Worm (Caenorhabditis elegans) whole organism, mixed stage, embryonic: ENCODE results near the gene bus-19.

Experiments
- bed-3 ChIP-seq: fragments of 200-800 bp; sonication (Bioruptor generic); optimal IDR thresholded peaks from 3 replicates; lab custom pipeline; 2018; ENCODE audit warnings: mild to moderate bottlenecking, missing genetic modification characterization, moderate library complexity, missing compliant biosample characterization
- blmp-1 ChIP-seq: fragments of 150-350 bp; optimal IDR thresholded peaks from 2 replicates; lab custom pipeline; 2014; ENCODE audit warnings: missing biosample characterization, missing genetic modification characterization
- ceh-43 ChIP-seq: fragments of 200-800 bp; sonication (Bioruptor generic); optimal IDR thresholded peaks from 2 replicates; lab custom pipeline; 2018; ENCODE audit warnings: mild to moderate bottlenecking, missing genetic modification characterization, moderate library complexity, missing compliant biosample characterization
- ces-1 ChIP-seq: fragments of 150-350 bp; optimal IDR thresholded peaks from 2 replicates; lab custom pipeline; 2014; ENCODE audit warnings: missing biosample characterization, missing genetic modification reagents, missing genetic modification characterization
- cnd-1 ChIP-seq: fragments of 200-800 bp; sonication (Bioruptor generic); optimal IDR thresholded peaks from 2 replicates; lab custom pipeline; 2018; ENCODE audit warnings: mild to moderate bottlenecking, missing genetic modification characterization, missing compliant biosample characterization
- drap-1 ChIP-seq: fragments of 200-800 bp; sonication (Bioruptor generic); optimal IDR thresholded peaks from 3 replicates; lab custom pipeline; 2018; ENCODE audit warnings: mild to moderate bottlenecking, missing genetic modification characterization, missing compliant biosample characterization
- elt-1 ChIP-seq: sonication (generic microtip); optimal IDR thresholded peaks from 2 replicates; lab custom pipeline; 2017; ENCODE audit warnings: missing genetic modification characterization, mild to moderate bottlenecking, missing compliant biosample characterization, antibody characterized with exemption, moderate library complexity, borderline replicate concordance; ENCODE audit not compliant: insufficient read depth
- elt-3 ChIP-seq: fragments of 150-350 bp; optimal IDR thresholded peaks from 2 replicates; lab custom pipeline; 2014; ENCODE audit warnings: missing biosample characterization, missing genetic modification characterization
- flh-1 ChIP-seq: fragments of 200-800 bp; sonication (Bioruptor generic); optimal IDR thresholded peaks from 2 replicates; lab custom pipeline; 2018; ENCODE audit warnings: mild to moderate bottlenecking, missing genetic modification characterization, moderate library complexity, missing compliant biosample characterization
- ham-2 ChIP-seq: fragments of 200-800 bp; sonication (Bioruptor generic); optimal IDR thresholded peaks from 2 replicates; lab custom pipeline; 2018; ENCODE audit warnings: mild to moderate bottlenecking, missing genetic modification characterization, missing compliant biosample characterization
- hlh-1 ChIP-seq: fragments of 150-350 bp; optimal IDR thresholded peaks from 2 replicates; lab custom pipeline; 2014; ENCODE audit warnings: missing biosample characterization, missing genetic modification reagents, missing genetic modification characterization
- lin-13 ChIP-seq: fragments of 150-350 bp; optimal IDR thresholded peaks from 2 replicates; lab custom pipeline; 2014; ENCODE audit warnings: missing biosample characterization, missing genetic modification characterization
- lsy-2 ChIP-seq: fragments of 150-350 bp; optimal IDR thresholded peaks from 2 replicates; lab custom pipeline; 2014; ENCODE audit warnings: missing biosample characterization, missing genetic modification characterization
- mab-5 ChIP-seq: fragments of 150-350 bp; optimal IDR thresholded peaks from 2 replicates; lab custom pipeline; 2014; ENCODE audit warnings: missing biosample characterization, missing genetic modification characterization
- mep-1 ChIP-seq: fragments of 150-350 bp; optimal IDR thresholded peaks from 2 replicates; lab custom pipeline; 2017; ENCODE audit warnings: missing biosample characterization, missing genetic modification reagents, missing genetic modification characterization, inconsistent platforms
- mls-2 ChIP-seq: sonication (generic microtip); optimal IDR thresholded peaks from 2 replicates; lab custom pipeline; 2016; ENCODE audit warnings: mild to moderate bottlenecking, missing genetic modification characterization, moderate library complexity, missing compliant biosample characterization
- nhr-12 ChIP-seq: fragments of 150-350 bp; optimal IDR thresholded peaks from 2 replicates; lab custom pipeline; 2014; ENCODE audit warnings: missing biosample characterization, missing genetic modification characterization
- nhr-28 ChIP-seq: fragments of 150-350 bp; optimal IDR thresholded peaks from 2 replicates; lab custom pipeline; 2014; ENCODE audit warnings: missing biosample characterization, missing genetic modification characterization
- pha-4 ChIP-seq: fragments of 150-350 bp; optimal IDR thresholded peaks from 2 replicates; lab custom pipeline; 2018; ENCODE audit warnings: missing biosample characterization, missing genetic modification reagents, missing genetic modification characterization
- sem-2 ChIP-seq: fragments of 200-800 bp; sonication (Bioruptor generic); optimal IDR thresholded peaks from 2 replicates; lab custom pipeline; 2018; ENCODE audit warnings: mild to moderate bottlenecking, missing genetic modification characterization, missing compliant biosample characterization
- snpc-4 ChIP-seq: fragments of 150-350 bp; optimal IDR thresholded peaks from 2 replicates; lab custom pipeline; 2014; ENCODE audit warnings: missing biosample characterization, missing genetic modification characterization
- sptf-1 ChIP-seq: sonication (generic microtip); optimal IDR thresholded peaks from 2 replicates; lab custom pipeline; 2017; ENCODE audit warnings: mild to moderate bottlenecking, missing genetic modification characterization, moderate library complexity, missing compliant biosample characterization
- tbx-8 ChIP-seq: fragments of 200-800 bp; sonication (Bioruptor generic); optimal IDR thresholded peaks from 2 replicates; lab custom pipeline; 2018; ENCODE audit warnings: mild to moderate bottlenecking, missing genetic modification characterization, moderate library complexity, missing compliant biosample characterization
- unc-120 ChIP-seq: sonication (generic microtip); optimal IDR thresholded peaks from 2 replicates; lab custom pipeline; 2017; ENCODE audit warnings: missing genetic modification characterization, missing compliant biosample characterization; ENCODE audit not compliant: poor library complexity, severe bottlenecking
- unc-39 ChIP-seq: fragments of 150-350 bp; optimal IDR thresholded peaks from 2 replicates; lab custom pipeline; 2014; ENCODE audit warnings: missing biosample characterization, missing genetic modification characterization
- unc-62 ChIP-seq: fragments of 150-350 bp; optimal IDR thresholded peaks from 2 replicates; lab custom pipeline; 2014; ENCODE audit warnings: missing biosample characterization, missing genetic modification reagents, missing genetic modification characterization
- zip-8 ChIP-seq: fragments of 150-350 bp; optimal IDR thresholded peaks from 2 replicates; lab custom pipeline; 2014; ENCODE audit warnings: missing biosample characterization, missing genetic modification characterization
- ztf-11 ChIP-seq: fragments of 150-350 bp; optimal IDR thresholded peaks from 2 replicates; lab custom pipeline; 2014; ENCODE audit warnings: missing biosample characterization, missing genetic modification characterization

The bus-19 gene

DNA sequence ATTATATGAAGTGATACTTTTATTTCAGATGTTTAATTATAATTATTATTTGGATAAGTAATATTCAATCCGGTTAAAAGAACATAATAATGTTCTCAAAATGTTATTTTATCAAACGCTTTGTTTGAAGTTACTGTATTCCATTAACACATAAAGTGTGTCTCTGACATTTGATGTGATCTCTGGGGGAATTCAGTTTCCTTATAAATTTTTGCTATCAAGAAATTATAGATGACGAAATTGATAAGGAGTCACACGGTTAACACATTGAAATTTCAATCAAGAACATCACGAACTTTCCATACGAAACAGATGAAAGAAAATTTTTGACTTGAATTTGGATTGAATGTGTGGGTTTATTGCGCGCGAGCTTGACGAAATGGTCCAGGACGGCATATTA is 49.8 kb downstream of the bus-19 start:
- TF ChIP-seq mep-1 (tag; lab: Kevin White, UChicago) (no peak), flh-1 (GFP tag; lab: Kevin White, UChicago) (no peak), sptf-1 (no peak), lin-13 (no peak), hlh-1 (no peak), snpc-4 (no peak), nhr-28 (tag; lab: Kevin White, UChicago) (no peak), ztf-11 (tag; lab: Kevin White, UChicago) (no peak), ces-1 (GFP tag; lab: Kevin White, UChicago) (no peak), mab-5 (tag; lab: Kevin White, UChicago) (no peak), zip-8 (no peak), ham-2 (GFP tag; lab: Kevin White, UChicago) (no peak), sem-2 (no peak), ceh-43 (GFP tag; lab: Kevin White, UChicago) (no peak), unc-39 (tag; lab: Kevin White, UChicago) (no peak), tbx-8 (no peak), unc-120 (tag; lab: Kevin White, UChicago) (no peak), blmp-1 (no peak), elt-3 (no peak)

DNA sequence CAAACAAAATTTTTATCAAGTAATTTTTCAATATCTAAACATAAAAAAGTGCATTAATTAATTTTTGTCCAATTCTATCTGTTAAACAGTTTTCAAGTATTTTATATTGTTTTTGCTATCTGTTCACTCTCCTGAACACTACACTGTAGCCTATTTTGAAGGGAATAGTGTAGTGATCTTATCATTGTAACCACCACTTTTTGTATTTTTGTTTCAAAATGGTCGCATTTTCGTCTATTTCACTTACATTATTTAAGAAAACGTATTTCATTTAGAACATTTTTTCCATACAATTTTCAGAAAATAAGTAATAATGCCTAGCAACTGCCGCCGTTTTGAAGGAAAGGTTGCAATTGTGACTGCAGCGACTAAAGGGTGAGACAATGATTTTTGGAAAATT is 50.5 kb downstream of the bus-19 start, which contains the start of gene dhrs-4:
Gene dhrs-4 (plus strand): TSS at position 301 of the 400 bp plus-strand sequence.
- TF ChIP-seq bed-3 (GFP tag; lab: Kevin White, UChicago) (no peak), unc-39 (tag; lab: Kevin White, UChicago) (no peak), lsy-2 (tag; lab: Kevin White, UChicago) (no peak), pha-4 (tag; lab: Kevin White, UChicago) (no peak), mls-2 (tag; lab: Kevin White, UChicago) (no peak), unc-62 (GFP tag; lab: Kevin White, UChicago) (no peak), cnd-1 (tag; lab: Kevin White, UChicago) (no peak), sptf-1 (no peak), zip-8 (no peak), ham-2 (GFP tag; lab: Kevin White, UChicago) (no peak)

DNA sequence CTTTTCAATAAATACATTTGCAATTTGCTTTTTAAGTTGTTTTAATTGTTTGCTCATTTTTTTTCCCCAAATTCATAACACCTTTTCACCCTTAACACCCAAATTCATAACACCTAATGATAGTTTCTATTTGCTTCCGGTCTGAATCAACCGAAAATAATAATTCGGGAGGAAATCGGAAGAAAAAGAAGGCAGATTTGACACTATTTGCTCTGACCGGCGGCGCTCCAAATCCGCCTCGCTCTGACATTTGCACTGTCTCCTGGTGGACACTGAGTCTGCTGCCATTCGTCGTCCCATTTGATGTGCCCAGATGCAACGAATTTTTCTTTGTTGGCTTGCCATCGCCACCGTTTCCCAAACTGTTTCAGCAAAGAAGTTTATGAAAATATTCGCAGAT is 52.3 kb downstream of the bus-19 start, which contains the start of gene pqn-67:
Gene pqn-67 (plus strand): TSS at position 301 of the 400 bp plus-strand sequence.
- TF ChIP-seq bed-3 (GFP tag; lab: Kevin White, UChicago) = no peak
- TF ChIP-seq hlh-1 = no peak
- TF ChIP-seq tbx-8 = no peak
- no peak for TF ChIP-seq pha-4 (tag; lab: Kevin White, UChicago)
- TF ChIP-seq lin-13 = no peak
- TF ChIP-seq elt-1 = no peak
- no peak for TF ChIP-seq flh-1 (GFP tag; lab: Kevin White, UChicago)
- no peak for TF ChIP-seq lsy-2 (tag; lab: Kevin White, UChicago)
- no peak for TF ChIP-seq ceh-43 (GFP tag; lab: Kevin White, UChicago)
- no peak for TF ChIP-seq nhr-12 (tag; lab: Kevin White, UChicago)
- TF ChIP-seq cnd-1 (tag; lab: Kevin White, UChicago) = no peak
- no peak for TF ChIP-seq sem-2

ce11 chrV:12928929-12929532 is 57.2 kb downstream of the bus-19 start, which contains the start of gene T16G1.2:
TSS of gene T16G1.2 (plus strand) at chrV:12929482.
- TF ChIP-seq drap-1 (GFP tag; lab: Kevin White, UChicago) (no peak), unc-62 (GFP tag; lab: Kevin White, UChicago) (no peak), blmp-1 (peak; percentile 24)
- TF ChIP-seq, all 35 proteins: peak for 1
